Fruit fly (Drosophila melanogaster): ENCODE measurements around the gene ftz-f1.

The ftz-f1 gene

DNA sequence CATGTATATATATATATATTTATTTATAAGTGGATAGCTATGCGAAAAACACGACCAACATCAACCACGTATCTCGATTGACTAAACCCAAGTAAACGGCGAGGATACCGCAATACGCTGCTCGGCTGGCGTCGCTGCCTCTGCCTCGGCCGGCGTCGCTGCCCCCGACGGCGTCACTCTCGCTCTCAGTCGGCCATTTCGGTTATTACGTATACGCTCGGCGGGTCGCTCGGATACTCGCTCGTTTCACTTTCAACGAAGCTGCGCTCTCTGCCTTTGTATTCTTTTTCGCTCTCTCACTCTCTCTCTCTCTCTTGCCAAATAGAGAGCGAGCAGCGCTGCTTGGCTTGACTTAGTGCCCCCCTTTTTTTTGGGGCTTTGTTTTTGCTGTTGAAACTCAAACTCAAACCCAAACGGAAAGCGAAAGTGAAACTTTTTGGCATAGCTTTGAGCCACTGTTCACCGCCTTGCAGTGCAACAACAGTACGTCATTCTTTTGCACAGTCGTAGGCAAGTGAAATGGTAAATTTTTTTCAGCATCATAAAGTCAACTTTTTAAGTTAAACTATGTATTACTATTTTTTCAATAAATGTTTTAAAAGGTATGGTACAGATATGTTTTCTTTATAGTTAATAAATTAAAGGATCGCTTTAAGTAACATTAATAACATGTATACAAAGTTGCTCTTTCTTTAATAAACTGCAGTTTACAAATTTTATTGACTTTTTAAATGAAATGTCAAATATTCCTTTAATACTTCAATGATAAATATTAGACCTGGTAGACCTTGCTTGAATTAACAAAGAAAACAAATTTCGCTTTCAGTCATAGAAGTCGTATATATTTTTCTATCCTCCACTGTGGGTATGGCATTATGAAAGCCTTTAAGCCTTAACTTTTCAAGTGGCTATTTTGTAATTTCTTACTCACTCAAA is 35.2 kb downstream of the ftz-f1 start (continued):
- TF ChIP-seq svp (GFP tag) = peak; percentile 77
- no peak for TF ChIP-seq lz (GFP tag; optimal IDR thresholded peaks at IDR 0.05)
- TF ChIP-seq dac (GFP tag; optimal IDR thresholded peaks at IDR 0.05) = no peak
- no peak for TF ChIP-seq Ets21C (GFP tag; optimal IDR thresholded peaks at IDR 0.05)
- TF ChIP-seq topi (GFP tag; optimal IDR thresholded peaks at IDR 0.05) = peak; percentile 54
- peak; percentile 21 for TF ChIP-seq CG6808 (GFP tag; optimal IDR thresholded peaks at IDR 0.05)
- TF ChIP-seq eg (GFP tag; IDR thresholded peaks at IDR 0.05) = peak; percentile 64; the same call in 2 of the 3 replicates
- peak; percentile 3 for TF ChIP-seq OdsH (GFP tag; optimal IDR thresholded peaks at IDR 0.05)
- no peak for TF ChIP-seq CG10631 (GFP tag; optimal IDR thresholded peaks at IDR 0.05)
- TF ChIP-seq CG34406 (GFP tag; optimal IDR thresholded peaks at IDR 0.05) = no peak
- TF ChIP-seq CG32006 (GFP tag; optimal IDR thresholded peaks at IDR 0.05) = peak; percentile 11
- TF ChIP-seq CG3919 (GFP tag; optimal IDR thresholded peaks at IDR 0.05) = peak; percentile 37
- peak; percentile 12 for TF ChIP-seq CG11294 (GFP tag; IDR thresholded peaks at IDR 0.05)
- peak; percentile 47 for TF ChIP-seq CG11762 (GFP tag; optimal IDR thresholded peaks at IDR 0.05; ENCODE audit: insufficient read depth)
- peak; percentile 82 for TF ChIP-seq Eip75B (GFP tag; optimal IDR thresholded peaks at IDR 0.05)
- no peak for TF ChIP-seq CG11902 (GFP tag; optimal IDR thresholded peaks at IDR 0.05)
- TF ChIP-seq Hr39 (GFP tag; optimal IDR thresholded peaks at IDR 0.05) = no peak

DNA sequence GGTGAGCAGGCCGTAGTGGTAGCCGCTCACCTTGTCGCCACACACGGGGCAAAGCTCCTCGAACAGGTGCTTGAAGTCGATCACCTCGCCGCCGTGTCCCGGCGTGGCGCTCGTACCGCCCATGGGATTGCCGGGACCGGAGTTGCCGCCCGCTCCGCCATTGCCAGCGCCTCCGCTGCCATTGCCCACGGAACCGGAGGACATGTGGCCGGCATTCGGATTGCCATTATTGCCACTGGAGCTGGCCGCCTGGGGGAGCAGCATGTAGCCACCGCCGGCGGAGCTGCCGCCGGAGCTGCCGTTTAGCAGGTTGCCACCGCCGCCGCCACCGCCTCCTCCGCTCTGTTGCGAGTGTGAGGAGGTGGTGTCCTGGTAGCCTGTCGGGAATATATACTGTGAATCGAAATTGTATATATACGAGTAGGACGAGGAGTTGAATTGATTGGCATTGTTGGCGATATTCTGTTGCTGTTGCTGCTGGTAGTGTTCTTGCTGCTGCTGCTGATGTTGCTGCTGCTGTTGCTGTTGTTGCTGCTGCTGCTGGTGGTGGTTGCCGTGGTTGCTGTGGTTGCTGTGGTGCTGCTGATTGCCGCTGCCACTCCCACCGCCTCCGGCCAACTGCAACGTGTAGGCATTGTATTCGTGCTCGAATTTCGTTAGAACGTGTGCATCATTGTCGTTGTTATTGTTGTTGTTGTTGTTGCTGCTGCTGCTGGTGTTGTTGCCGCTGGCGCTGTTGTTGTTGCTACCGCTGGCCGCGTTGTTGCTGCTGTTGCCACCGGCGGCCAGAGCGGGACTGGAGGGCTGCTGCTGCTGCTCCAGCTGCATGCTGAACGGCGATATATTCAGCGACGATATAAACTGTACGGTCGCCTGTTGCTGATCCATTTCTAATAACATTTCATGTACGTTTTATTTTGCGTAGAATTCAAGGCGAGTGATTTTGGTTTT is 37.3 kb downstream of the ftz-f1 start:
- TF ChIP-seq cyc (GFP tag; optimal IDR thresholded peaks at IDR 0.05) (no peak), dsx (GFP tag; optimal IDR thresholded peaks at IDR 0.05; ENCODE audit: poor library complexity, severe bottlenecking) (no peak), CG8632 (GFP tag; optimal IDR thresholded peaks at IDR 0.05) (no peak)

DNA sequence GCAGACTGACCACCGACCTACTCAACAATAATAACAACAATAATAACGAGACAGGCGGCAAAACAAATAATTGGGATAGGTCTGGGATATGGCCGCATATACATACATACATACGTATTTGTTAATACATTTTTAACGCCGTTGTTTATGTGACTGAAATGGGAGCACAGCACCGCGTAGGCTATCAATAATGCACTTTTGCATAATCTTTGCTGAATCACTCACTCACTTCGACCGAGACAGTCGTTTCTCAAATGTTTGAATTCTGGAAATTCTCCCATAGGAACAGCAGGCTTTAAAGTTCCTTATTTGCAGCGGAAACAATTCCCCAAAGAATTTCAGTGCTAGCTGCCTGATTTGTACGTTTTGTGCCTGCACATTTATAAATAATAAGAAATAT is 39.4 kb downstream of the ftz-f1 start:
- TF ChIP-seq svp (GFP tag) (peak; percentile 81), vri (GFP tag; optimal IDR thresholded peaks at IDR 0.05) (peak; percentile 23), CG8119 (GFP tag; IDR thresholded peaks at IDR 0.05) (no peak)

DNA sequence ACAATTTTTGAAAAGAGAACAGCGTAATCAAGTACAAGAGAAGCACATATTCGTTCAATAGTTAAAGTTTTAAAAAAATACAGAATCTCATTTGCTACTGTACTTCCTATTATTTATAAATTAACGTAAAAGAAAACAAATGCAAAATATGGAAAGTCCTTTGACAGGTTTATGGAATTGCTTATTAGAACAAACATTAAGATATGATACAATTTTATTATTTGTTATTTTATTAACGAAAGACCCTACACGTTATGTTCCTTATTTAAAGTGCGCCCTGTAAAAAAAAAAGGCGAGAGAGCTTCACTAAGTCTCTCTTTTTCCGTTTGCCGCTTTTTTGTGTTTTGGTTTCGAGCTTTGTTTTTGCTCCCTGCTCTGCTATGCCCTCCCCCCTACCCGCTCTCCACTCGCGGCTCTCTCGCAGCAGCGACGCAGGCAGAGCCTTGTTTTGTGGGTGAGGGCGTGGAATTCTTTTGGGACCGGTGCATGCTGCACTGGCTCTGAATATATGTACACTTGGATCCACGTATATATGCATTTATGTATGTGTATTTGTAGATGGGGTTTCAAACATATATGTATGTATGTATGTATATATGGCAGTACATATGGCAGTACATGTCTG is 40.6 kb downstream of the ftz-f1 start:
- TF ChIP-seq Ets96B (tag; optimal IDR thresholded peaks at IDR 0.05) (peak; percentile 11), OdsH (GFP tag; optimal IDR thresholded peaks at IDR 0.05) (peak; percentile 10), CG6854 (GFP tag; optimal IDR thresholded peaks at IDR 0.05) (no peak), CG6808 (GFP tag; optimal IDR thresholded peaks at IDR 0.05) (peak; percentile 22), svp (GFP tag) (peak; percentile 30), Blimp-1 (GFP tag; optimal IDR thresholded peaks at IDR 0.05) (peak; percentile 70), fd85E (GFP tag; optimal IDR thresholded peaks at IDR 0.05) (no peak), CG3919 (GFP tag; optimal IDR thresholded peaks at IDR 0.05) (peak; percentile 17), Eip78C (GFP tag) (peak; percentile 35), CG15336 (GFP tag; IDR thresholded peaks at IDR 0.05) (peak; percentile 54; the same call in 1 of the 2 replicates), salr (GFP tag; optimal IDR thresholded peaks at IDR 0.05) (no peak), eg (GFP tag; IDR thresholded peaks at IDR 0.05) (peak; percentile 74), CG1621 (tag; optimal IDR thresholded peaks at IDR 0.05) (peak; percentile 10), CG6276 (GFP tag; optimal IDR thresholded peaks at IDR 0.05) (peak; percentile 51), ss (GFP tag; optimal IDR thresholded peaks at IDR 0.05) (peak; percentile 13 to 47), CG32006 (GFP tag; optimal IDR thresholded peaks at IDR 0.05) (peak; percentile 39), spab (GFP tag; optimal IDR thresholded peaks at IDR 0.05) (peak; percentile 23), CG6792 (GFP tag; optimal IDR thresholded peaks at IDR 0.05) (no peak), CG34406 (GFP tag; optimal IDR thresholded peaks at IDR 0.05) (no peak), vri (GFP tag; optimal IDR thresholded peaks at IDR 0.05) (peak; percentile 55), CG4318 (GFP tag; optimal IDR thresholded peaks at IDR 0.05) (no peak), achi (GFP tag; optimal IDR thresholded peaks at IDR 0.05) (no peak), fkh (GFP tag; optimal IDR thresholded peaks at IDR 0.05) (no peak), Sox14 (GFP tag; optimal IDR thresholded peaks at IDR 0.05) (peak; percentile 16), Hr4 (GFP tag; optimal IDR thresholded peaks at IDR 0.05) (peak; percentile 30), CG8119 (GFP tag; IDR thresholded peaks at IDR 0.05) (peak; percentile 60; the same call in 2 of the 3 replicates), dsx (GFP tag; optimal IDR thresholded peaks at IDR 0.05; ENCODE audit: poor library complexity, severe bottlenecking) (peak; percentile 18)

Measured in whole organism, prepupa.